Worm (Caenorhabditis elegans) whole organism, L4 larva: ENCODE measurements around the gene adal-1.

Experiments
- ZK546.5 ChIP-seq, 2 experiments: sonication (generic microtip); optimal IDR thresholded peaks; 2 replicates each; lab custom pipeline; 2017; ENCODE audit warnings: missing biosample characterization in 2 of 2, missing genetic modification characterization in 2 of 2
- ces-1 ChIP-seq: fragments of 150-350 bp; sonication (generic microtip); optimal IDR thresholded peaks from 4 replicates; lab custom pipeline; 2014; ENCODE audit warnings: missing biosample characterization, missing genetic modification reagents, missing genetic modification characterization
- egl-27 ChIP-seq: sonication (generic microtip); optimal IDR thresholded peaks from 3 replicates; lab custom pipeline; 2017; ENCODE audit warnings: missing biosample characterization, missing genetic modification reagents, missing genetic modification characterization
- nhr-237 ChIP-seq: sonication (generic microtip); optimal IDR thresholded peaks from 2 replicates; lab custom pipeline; 2017; ENCODE audit warnings: missing biosample characterization, missing genetic modification characterization

ce11 chrII:6917710-6918109 lies 24.3 kb upstream of the adal-1 start, which contains the start of gene B0252.11:
- TF ChIP-seq ces-1 (GFP tag; lab: Kevin White, UChicago) (no peak), nhr-237 (tag; lab: Kevin White, UChicago) (no peak), egl-27 (tag; lab: Kevin White, UChicago) (no peak), ZK546.5 (tag; optimal IDR thresholded peaks at IDR 0.05; lab: Kevin White, UChicago) (no peak)
